Fruit fly (Drosophila melanogaster) whole organism, embryonic: ENCODE measurements around the gene CG2247.

Experiments
- CG10274 ChIP-seq: fragments of 200-800 bp; sonication (Bioruptor generic); optimal IDR thresholded peaks from 3 replicates; lab custom pipeline; 2017; ENCODE audit warnings: missing biosample characterization, mild to moderate bottlenecking, missing genetic modification characterization
- CG11085 ChIP-seq: fragments of 200-800 bp; sonication (Bioruptor generic); IDR thresholded peaks from 2 replicates; pipeline ENCODE4 v1.3.6; 2022; ENCODE audit warnings: missing biosample characterization, missing genetic modification characterization
- CG11696 ChIP-seq: fragments of 200-800 bp; sonication (Bioruptor generic); IDR thresholded peaks from 2 replicates; pipeline ENCODE4 v1.3.6; 2022; ENCODE audit warnings: missing biosample characterization, missing genetic modification characterization
- CG14860 ChIP-seq: fragments of 200-800 bp; sonication (Bioruptor generic); IDR thresholded peaks from 3 replicates; pipeline ENCODE4 v1.3.6; 2022; ENCODE audit warnings: missing biosample characterization, missing genetic modification characterization; ENCODE audit not compliant: partially characterized antibody
- CG15011 ChIP-seq: fragments of 200-800 bp; sonication (Bioruptor generic); optimal IDR thresholded peaks from 3 replicates; lab custom pipeline; 2018; ENCODE audit warnings: missing biosample characterization, mild to moderate bottlenecking, missing genetic modification characterization
- CG15269 ChIP-seq: fragments of 200-800 bp; sonication (Bioruptor generic); optimal IDR thresholded peaks from 2 replicates; lab custom pipeline; 2018; ENCODE audit warnings: missing biosample characterization, mild to moderate bottlenecking, missing genetic modification characterization, moderate library complexity
- CG15601 ChIP-seq: fragments of 200-800 bp; sonication (Bioruptor generic); optimal IDR thresholded peaks from 3 replicates; lab custom pipeline; 2019; ENCODE audit warnings: missing biosample characterization, mild to moderate bottlenecking, missing genetic modification characterization, moderate library complexity
- CG17359 ChIP-seq: fragments of 200-800 bp; sonication (Bioruptor generic); optimal IDR thresholded peaks from 3 replicates; lab custom pipeline; 2018; ENCODE audit warnings: missing biosample characterization, mild to moderate bottlenecking, missing genetic modification characterization, moderate library complexity
- CG1792 ChIP-seq: fragments of 200-800 bp; sonication (Bioruptor generic); optimal IDR thresholded peaks from 2 replicates; lab custom pipeline; 2016; ENCODE audit warnings: missing biosample characterization, missing genetic modification characterization
- CG18011 ChIP-seq: fragments of 200-800 bp; sonication (Bioruptor generic); optimal IDR thresholded peaks from 2 replicates; lab custom pipeline; 2017; ENCODE audit warnings: missing biosample characterization, missing genetic modification characterization, mild to moderate bottlenecking, moderate library complexity, missing genotype
- CG1832 ChIP-seq: fragments of 200-800 bp; sonication (Bioruptor generic); optimal IDR thresholded peaks from 2 replicates; lab custom pipeline; 2017; ENCODE audit warnings: missing biosample characterization, mild to moderate bottlenecking, missing genetic modification characterization, inconsistent platforms
- CG2202 ChIP-seq: fragments of 200-800 bp; sonication (Bioruptor generic); optimal IDR thresholded peaks from 2 replicates; lab custom pipeline; 2018; ENCODE audit warnings: missing biosample characterization, mild to moderate bottlenecking, missing genetic modification characterization
- CG32767 ChIP-seq: fragments of 200-800 bp; sonication (Bioruptor generic); IDR thresholded peaks from 2 replicates; pipeline ENCODE4 v1.3.6; 2022; ENCODE audit warnings: missing biosample characterization, missing genetic modification characterization
- CG33557 ChIP-seq: fragments of 200-800 bp; sonication (Bioruptor generic); optimal IDR thresholded peaks from 2 replicates; lab custom pipeline; 2019; ENCODE audit warnings: missing biosample characterization, mild to moderate bottlenecking, missing genetic modification characterization, moderate library complexity
- CG4282 ChIP-seq: fragments of 200-800 bp; sonication (Bioruptor generic); optimal IDR thresholded peaks from 2 replicates; lab custom pipeline; 2016; ENCODE audit warnings: missing biosample characterization, missing genetic modification characterization
- CG6683 ChIP-seq: fragments of 200-800 bp; sonication (Bioruptor generic); optimal IDR thresholded peaks from 2 replicates; lab custom pipeline; 2017; ENCODE audit warnings: missing biosample characterization, mild to moderate bottlenecking, missing genetic modification characterization, missing genetic modification reagents
- CG7372 ChIP-seq: fragments of 200-800 bp; sonication (Bioruptor generic); IDR thresholded peaks from 2 replicates; pipeline ENCODE4 v1.3.6; 2022; ENCODE audit warnings: missing biosample characterization, missing genetic modification characterization
- CG7987 ChIP-seq: fragments of 200-800 bp; sonication (Bioruptor generic); optimal IDR thresholded peaks from 2 replicates; lab custom pipeline; 2018; ENCODE audit warnings: missing biosample characterization, mild to moderate bottlenecking, missing genetic modification characterization, moderate library complexity
- CG8765 ChIP-seq: fragments of 200-800 bp; sonication (Bioruptor generic); IDR thresholded peaks from 2 replicates; pipeline ENCODE4 v1.3.6; 2022; ENCODE audit warnings: missing biosample characterization, missing genetic modification characterization
- CG9609 ChIP-seq: fragments of 200-800 bp; sonication (Bioruptor generic); optimal IDR thresholded peaks from 3 replicates; lab custom pipeline; 2016; ENCODE audit warnings: missing biosample characterization, missing genetic modification characterization
- CG9876 ChIP-seq: fragments of 200-800 bp; sonication (Bioruptor generic); optimal IDR thresholded peaks from 2 replicates; lab custom pipeline; 2016; ENCODE audit warnings: missing biosample characterization, missing genetic modification characterization
- CTCF ChIP-seq: fragments of 200-800 bp; sonication (Bioruptor generic); optimal IDR thresholded peaks from 2 replicates; lab custom pipeline; 2017; ENCODE audit warnings: missing biosample characterization, mild to moderate bottlenecking, missing genetic modification characterization, moderate library complexity
- D19A ChIP-seq: fragments of 200-800 bp; optimal IDR thresholded peaks from 3 replicates; lab custom pipeline; 2019; ENCODE audit warnings: missing biosample characterization, mild to moderate bottlenecking, missing genetic modification characterization, moderate library complexity
- Dbx ChIP-seq: fragments of 200-800 bp; sonication (Bioruptor generic); IDR thresholded peaks from 3 replicates; pipeline ENCODE4 v1.3.6; 2022; ENCODE audit warnings: missing biosample characterization, missing genetic modification characterization
- E2f1 ChIP-seq: fragments of 200-800 bp; sonication (Bioruptor generic); IDR thresholded peaks from 2 replicates; pipeline ENCODE4 v1.3.6; 2022; ENCODE audit warnings: missing biosample characterization, missing genetic modification characterization
- Ets65A ChIP-seq: fragments of 200-800 bp; sonication (Bioruptor generic); peaks from one replicate; lab custom pipeline; 2016; ENCODE audit warnings: missing biosample characterization, missing genetic modification characterization
- H2.0 ChIP-seq: fragments of 200-800 bp; sonication (Bioruptor generic); IDR thresholded peaks from 2 replicates; pipeline ENCODE4 v1.3.6; 2022; ENCODE audit warnings: missing biosample characterization, missing genetic modification characterization
- HLH3B ChIP-seq: fragments of 200-800 bp; sonication (Bioruptor generic); IDR thresholded peaks from 2 replicates; pipeline ENCODE4 v1.3.6; 2022; ENCODE audit warnings: missing biosample characterization, missing genetic modification characterization
- Lim3 ChIP-seq: fragments of 200-800 bp; sonication (Bioruptor generic); IDR thresholded peaks from 2 replicates; pipeline ENCODE4 v1.3.6; 2022; ENCODE audit warnings: missing biosample characterization, missing genetic modification characterization
- Mes4 ChIP-seq: fragments of 200-800 bp; sonication (Bioruptor generic); optimal IDR thresholded peaks from 2 replicates; lab custom pipeline; 2016; ENCODE audit warnings: missing biosample characterization, missing genetic modification characterization
- Oli ChIP-seq: fragments of 200-800 bp; sonication (Bioruptor generic); optimal IDR thresholded peaks from 2 replicates; lab custom pipeline; 2018; ENCODE audit warnings: missing biosample characterization, mild to moderate bottlenecking, missing genetic modification characterization, moderate library complexity
- Optix ChIP-seq: fragments of 200-800 bp; sonication (Bioruptor generic); IDR thresholded peaks from 3 replicates; pipeline ENCODE4 v1.3.6; 2022; ENCODE audit warnings: missing biosample characterization, missing genetic modification characterization
- PHDP ChIP-seq: fragments of 200-800 bp; sonication (Bioruptor generic); optimal IDR thresholded peaks from 3 replicates; lab custom pipeline; 2018; ENCODE audit warnings: missing biosample characterization, mild to moderate bottlenecking, missing genetic modification characterization, moderate library complexity
- Side ChIP-seq: fragments of 200-800 bp; sonication (Bioruptor generic); optimal IDR thresholded peaks from 2 replicates; lab custom pipeline; 2016; ENCODE audit warnings: missing biosample characterization, missing genetic modification characterization
- Sin3A ChIP-seq: fragments of >200 bp; optimal IDR thresholded peaks from 2 replicates; lab custom pipeline; 2018
- Sox100B ChIP-seq: fragments of 200-800 bp; sonication (Bioruptor generic); optimal IDR thresholded peaks from 3 replicates; lab custom pipeline; 2018; ENCODE audit warnings: missing biosample characterization, mild to moderate bottlenecking, missing genetic modification characterization
- aop ChIP-seq: fragments of 200-800 bp; sonication (Bioruptor generic); IDR thresholded peaks from 2 replicates; pipeline ENCODE4 v1.3.6; 2022; ENCODE audit warnings: missing biosample characterization, missing genetic modification characterization
- ase ChIP-seq: fragments of 200-800 bp; sonication (Bioruptor generic); IDR thresholded peaks from 3 replicates; pipeline ENCODE4 v1.3.6; 2022; ENCODE audit warnings: missing biosample characterization, missing genetic modification characterization
- bigmax ChIP-seq: fragments of 200-800 bp; sonication (Bioruptor generic); optimal IDR thresholded peaks from 2 replicates; lab custom pipeline; 2018; ENCODE audit warnings: missing biosample characterization, mild to moderate bottlenecking, missing genetic modification characterization
- cas ChIP-seq: fragments of 200-800 bp; sonication (Bioruptor generic); IDR thresholded peaks from 2 replicates; pipeline ENCODE4 v1.3.6; 2022; ENCODE audit warnings: missing biosample characterization, missing genetic modification characterization
- caup ChIP-seq: fragments of 200-800 bp; sonication (Bioruptor generic); optimal IDR thresholded peaks from 3 replicates; lab custom pipeline; 2017; ENCODE audit warnings: missing biosample characterization, mild to moderate bottlenecking, missing genetic modification characterization, moderate library complexity; ENCODE audit not compliant: severe bottlenecking
- chif ChIP-seq, 2 experiments: fragments of 200-800 bp; sonication (Bioruptor generic); optimal IDR thresholded peaks; 3 replicates each; lab custom pipeline; 2016; ENCODE audit warnings: missing biosample characterization in 2 of 2, missing genetic modification characterization in 2 of 2
- h ChIP-seq: fragments of >200 bp; optimal IDR thresholded peaks from 2 replicates; lab custom pipeline; 2017
- hb ChIP-seq: fragments of 200-800 bp; sonication (Bioruptor generic); IDR thresholded peaks from 3 replicates; pipeline ENCODE4 v1.3.6; 2022; ENCODE audit warnings: missing biosample characterization, missing genetic modification characterization; ENCODE audit not compliant: partially characterized antibody
- jumu ChIP-seq: fragments of 200-800 bp; sonication (Bioruptor generic); optimal IDR thresholded peaks from 3 replicates; lab custom pipeline; 2016; ENCODE audit warnings: missing biosample characterization, missing genetic modification characterization
- kay ChIP-seq: fragments of 200-800 bp; sonication (Bioruptor generic); optimal IDR thresholded peaks from 2 replicates; lab custom pipeline; 2016; ENCODE audit warnings: missing biosample characterization, missing genetic modification characterization
- odd ChIP-seq: fragments of 200-800 bp; sonication (Bioruptor generic); optimal IDR thresholded peaks from 2 replicates; lab custom pipeline; 2017; ENCODE audit warnings: missing biosample characterization, mild to moderate bottlenecking, missing genetic modification characterization
- onecut ChIP-seq: fragments of 200-800 bp; sonication (Bioruptor generic); IDR thresholded peaks from 2 replicates; pipeline ENCODE4 v1.3.6; 2022; ENCODE audit warnings: missing biosample characterization, missing genetic modification characterization
- peb ChIP-seq: fragments of 200-800 bp; sonication (Bioruptor generic); IDR thresholded peaks from 2 replicates; pipeline ENCODE4 v1.3.6; 2022; ENCODE audit warnings: missing biosample characterization, missing genetic modification characterization
- ro ChIP-seq: fragments of 200-800 bp; sonication (Bioruptor generic); IDR thresholded peaks from 2 replicates; pipeline ENCODE4 v1.3.6; 2022; ENCODE audit warnings: missing biosample characterization, missing genetic modification characterization
- slou ChIP-seq: fragments of 200-800 bp; sonication (Bioruptor generic); optimal IDR thresholded peaks from 3 replicates; lab custom pipeline; 2016; ENCODE audit warnings: missing biosample characterization, missing genetic modification characterization
- tin ChIP-seq: fragments of 200-800 bp; sonication (Bioruptor generic); optimal IDR thresholded peaks from 3 replicates; lab custom pipeline; 2016; ENCODE audit warnings: missing biosample characterization, missing genetic modification characterization
- yki ChIP-seq: fragments of >200 bp; optimal IDR thresholded peaks from 3 replicates; lab custom pipeline; 2018
- z ChIP-seq: fragments of 200-800 bp; sonication (Bioruptor generic); IDR thresholded peaks from 3 replicates; pipeline ENCODE4 v1.3.6; 2022; ENCODE audit warnings: missing biosample characterization, missing genetic modification characterization

The CG2247 gene

dm6 chrX:11657140-11657539 lies 45.7 kb upstream of the CG2247 start (continued):
- TF ChIP-seq Ets65A (peak; percentile 8), odd (peak; percentile 12), peb (GFP tag; lab: Robert Waterston, UW) (no peak), yki (no peak), CG11696 (GFP tag; lab: Robert Waterston, UW) (no peak), D19A (peak; percentile 60), CTCF (no peak), Side (GFP tag; lab: Kevin White, UChicago) (no peak), HLH3B (GFP tag; lab: Robert Waterston, UW) (peak; percentile 57), CG10274 (no peak), cas (no peak), PHDP (tag; lab: Kevin White, UChicago) (peak; percentile 72), H2.0 (GFP tag; lab: Robert Waterston, UW) (peak; percentile 38; the same call in 1 of the 2 replicates), slou (GFP tag; lab: Kevin White, UChicago) (peak; percentile 55), CG18011 (GFP tag; lab: Kevin White, UChicago) (no peak), Mes4 (no peak), kay (no peak), CG4282 (GFP tag; lab: Kevin White, UChicago) (no peak), Sin3A (no peak), Lim3 (GFP tag; lab: Robert Waterston, UW) (no peak), ro (GFP tag; lab: Robert Waterston, UW) (no peak), CG6683 (peak; percentile 12), CG11085 (no peak), hb (GFP tag; lab: Robert Waterston, UW) (no peak), CG8765 (GFP tag; lab: Robert Waterston, UW) (no peak), jumu (GFP tag; lab: Kevin White, UChicago) (peak; percentile 30), Dbx (peak; percentile 39; the same call in 1 of the 3 replicates), Sox100B (GFP tag; lab: Kevin White, UChicago) (peak; percentile 36), E2f1 (GFP tag; lab: Robert Waterston, UW) (0 out of 2 replicates have a peak, but pooled peaks have one; percentile 31), CG1792 (GFP tag; lab: Kevin White, UChicago) (peak; percentile 10), onecut (peak; percentile 29; the same call in 1 of the 2 replicates), h (no peak), CG2202 (no peak), CG15269 (tag; lab: Kevin White, UChicago) (peak; percentile 68), CG33557 (GFP tag; lab: Kevin White, UChicago) (no peak), aop (GFP tag; lab: Robert Waterston, UW) (no peak), CG14860 (GFP tag; lab: Robert Waterston, UW) (no peak), CG7987 (GFP tag; lab: Kevin White, UChicago) (no peak), CG32767 (GFP tag; lab: Robert Waterston, UW) (0 out of 2 replicates have a peak, but pooled peaks have one; percentile 49), caup (GFP tag; lab: Kevin White, UChicago) (peak; percentile 35), CG15601 (tag; lab: Kevin White, UChicago) (peak; percentile 11), Oli (peak; percentile 50), z (GFP tag; lab: Robert Waterston, UW) (no peak), CG1832 (GFP tag; lab: Kevin White, UChicago) (no peak), ase (GFP tag; lab: Robert Waterston, UW) (no peak), tin (GFP tag; lab: Kevin White, UChicago) (peak; percentile 39), CG9609 (peak; percentile 39), Optix (no peak), CG17359 (tag; lab: Kevin White, UChicago) (peak; percentile 66), CG15011 (peak; percentile 14), CG9876 (GFP tag; lab: Kevin White, UChicago) (peak; percentile 1), chif (GFP tag; optimal IDR thresholded peaks at IDR 0.05; lab: Kevin White, UChicago) (peak; percentile 11 to 59), bigmax (no peak), CG7372 (GFP tag; lab: Robert Waterston, UW) (peak; percentile 31; the same call in 1 of the 2 replicates)
